Fruit fly (Drosophila melanogaster): ENCODE results near the gene Hrb87F.

Gene Hrb87F

DNA sequence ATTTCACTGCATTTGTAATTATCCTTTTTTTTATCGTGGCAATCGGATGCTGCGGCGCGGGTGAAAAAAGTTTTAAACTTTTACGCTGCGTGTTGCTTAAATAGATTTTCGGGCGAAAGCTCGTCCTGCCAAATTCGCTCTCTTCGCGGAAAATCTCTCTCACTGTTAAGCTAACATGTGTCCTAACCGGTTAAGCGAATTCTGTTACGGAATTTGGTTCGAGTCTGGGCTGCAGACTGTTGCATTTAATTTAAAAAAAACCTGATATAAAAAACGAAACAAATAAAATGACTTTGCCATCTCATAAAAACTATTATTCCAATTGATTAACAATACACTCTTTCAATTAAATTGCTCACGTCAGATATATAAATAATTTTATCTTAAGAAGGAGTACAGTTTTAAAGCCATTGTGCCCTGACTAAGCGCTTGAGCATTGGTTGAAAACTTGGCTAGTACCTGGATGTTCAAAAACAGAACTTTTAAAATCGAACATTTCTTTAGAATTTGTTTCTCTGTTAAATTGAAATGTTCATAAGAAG is 14.2 kb upstream of the Hrb87F start, which contains the start of gene Task6 (continued):
- peak in 1 of 2 experiments; percentile 20 for TF ChIP-seq Trl (optimal IDR thresholded peaks at IDR 0.05)
- no peak for TF ChIP-seq Trl (GFP tag; optimal IDR thresholded peaks at IDR 0.05)
- TF ChIP-seq CG14710 (tag; optimal IDR thresholded peaks at IDR 0.05) = peak; percentile 48
- peak; percentile 1 for TF ChIP-seq CG2712 (tag; optimal IDR thresholded peaks at IDR 0.05)
- peak; percentile 78 for TF ChIP-seq cad (GFP tag; optimal IDR thresholded peaks at IDR 0.05)
- no peak for TF ChIP-seq Dfd (GFP tag; optimal IDR thresholded peaks at IDR 0.05)
- TF ChIP-seq cato (GFP tag; optimal IDR thresholded peaks at IDR 0.05; ENCODE audit: borderline replicate concordance) = no peak
- TF ChIP-seq CTCF (GFP tag; optimal IDR thresholded peaks at IDR 0.05) = peak; percentile 67
- TF ChIP-seq pita (GFP tag; optimal IDR thresholded peaks at IDR 0.05) = peak; percentile 84
- TF ChIP-seq stwl (tag; optimal IDR thresholded peaks at IDR 0.05) = peak; percentile 23

DNA sequence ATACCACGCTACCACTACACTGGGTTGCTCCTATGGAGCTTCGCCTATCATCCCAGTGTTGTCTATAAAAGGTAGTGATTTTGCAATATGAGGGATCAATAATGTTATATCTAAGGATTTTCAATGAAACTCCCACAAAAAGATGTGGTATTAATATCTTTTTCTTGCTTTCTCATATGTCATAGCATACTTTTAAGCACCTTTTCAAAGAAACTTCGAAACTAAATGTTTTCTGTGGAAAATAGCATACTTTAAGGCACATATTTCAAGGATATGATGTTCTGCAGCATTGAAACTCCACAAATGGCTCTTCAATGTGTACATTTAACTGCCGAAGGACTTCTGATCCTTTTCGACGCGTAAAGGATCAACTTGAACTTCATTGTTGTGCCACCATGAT is 12.6 kb upstream of the Hrb87F start:
- TF ChIP-seq HLH3B (GFP tag; IDR thresholded peaks at IDR 0.05) (no peak), CG8290 (GFP tag; optimal IDR thresholded peaks at IDR 0.05) (peak; percentile 82), CG8290 (tag; optimal IDR thresholded peaks at IDR 0.05) (peak in 1 of 2 experiments; percentile 92), CG17612 (GFP tag; IDR thresholded peaks at IDR 0.05) (peak; percentile 94), CG9817 (tag; optimal IDR thresholded peaks at IDR 0.05) (no peak)

DNA sequence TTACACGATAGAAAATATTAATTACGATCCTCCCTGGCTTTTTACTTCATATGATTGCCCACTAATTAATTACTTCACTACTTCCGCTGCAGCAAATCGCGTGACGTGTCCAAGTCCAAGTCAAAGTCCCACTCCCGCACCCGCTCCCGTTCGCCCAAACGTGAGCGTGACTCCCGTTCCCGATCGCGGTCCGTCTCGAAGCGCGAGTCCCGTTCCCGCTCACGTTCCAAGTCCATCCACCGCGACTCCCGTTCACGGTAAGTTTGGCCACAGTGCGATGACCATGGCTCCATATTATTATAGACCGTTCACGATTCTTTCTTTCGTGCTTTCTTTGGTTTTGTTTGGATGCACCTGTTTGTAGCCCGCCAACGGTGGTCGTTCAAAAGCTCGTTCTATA is 5.7 kb upstream of the Hrb87F start:
- TF ChIP-seq Med (GFP tag) = peak; percentile 43
- peak; percentile 53 for TF ChIP-seq Ets65A (GFP tag)
- no peak for TF ChIP-seq CG1602 (GFP tag; optimal IDR thresholded peaks at IDR 0.05)

DNA sequence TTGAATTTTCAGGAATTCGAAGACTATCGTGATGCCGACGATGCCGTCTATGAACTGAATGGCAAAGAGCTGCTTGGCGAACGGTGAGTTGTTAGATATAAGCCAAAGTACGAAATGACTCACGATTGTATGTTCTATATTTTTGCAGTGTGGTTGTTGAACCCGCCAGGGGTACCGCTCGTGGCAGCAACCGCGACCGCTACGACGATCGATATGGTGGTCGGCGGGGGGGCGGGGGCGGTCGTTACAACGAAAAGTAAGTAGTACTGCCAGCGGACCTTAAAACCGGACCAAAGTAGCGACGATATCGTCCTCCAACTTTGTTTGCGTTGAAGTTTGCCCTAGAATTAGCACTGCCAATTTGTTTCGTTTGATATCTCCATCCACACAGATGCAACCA is 1.8 kb upstream of the Hrb87F start:
- TF ChIP-seq CG13296 (GFP tag; optimal IDR thresholded peaks at IDR 0.05) = no peak
- TF ChIP-seq Dbx (GFP tag; IDR thresholded peaks at IDR 0.05) = 0 out of 3 replicates have a peak, but pooled peaks have one; percentile 12
- TF ChIP-seq bowl (GFP tag; IDR thresholded peaks at IDR 0.05) = no peak
- TF ChIP-seq Drgx (GFP tag; IDR thresholded peaks at IDR 0.05) = no peak
- TF ChIP-seq z (GFP tag; IDR thresholded peaks at IDR 0.05) = no peak
- no peak for TF ChIP-seq Dref (GFP tag; IDR thresholded peaks at IDR 0.05)
- no peak for TF ChIP-seq dati (GFP tag; IDR thresholded peaks at IDR 0.05)
- TF ChIP-seq sd (tag; optimal IDR thresholded peaks at IDR 0.05) = no peak
- no peak for TF ChIP-seq CG18011 (GFP tag; optimal IDR thresholded peaks at IDR 0.05)
- TF ChIP-seq mirr (GFP tag; optimal IDR thresholded peaks at IDR 0.05) = no peak
- no peak for TF ChIP-seq dpn (GFP tag; optimal IDR thresholded peaks at IDR 0.05)
- no peak for TF ChIP-seq Trl (optimal IDR thresholded peaks at IDR 0.05)
- TF ChIP-seq Trl (GFP tag; optimal IDR thresholded peaks at IDR 0.05) = no peak
- 0 out of 2 replicates have a peak, but pooled peaks have one; percentile 7 for TF ChIP-seq danr (GFP tag; IDR thresholded peaks at IDR 0.05)
- TF ChIP-seq phol (tag; optimal IDR thresholded peaks at IDR 0.05) = no peak
- no peak for TF ChIP-seq nerfin-1 (tag; optimal IDR thresholded peaks at IDR 0.05)
- TF ChIP-seq pb (GFP tag; optimal IDR thresholded peaks at IDR 0.05) = no peak
- TF ChIP-seq E2f2 (GFP tag; IDR thresholded peaks at IDR 0.05) = no peak
- no peak for TF ChIP-seq Dip3 (GFP tag; optimal IDR thresholded peaks at IDR 0.05)
- TF ChIP-seq Sox100B (GFP tag; optimal IDR thresholded peaks at IDR 0.05) = no peak
- TF ChIP-seq CG4617 (GFP tag; optimal IDR thresholded peaks at IDR 0.05; ENCODE audit: borderline replicate concordance) = no peak
- no peak for TF ChIP-seq stc (GFP tag; IDR thresholded peaks at IDR 0.05)
- no peak for TF ChIP-seq HHEX (GFP tag; optimal IDR thresholded peaks at IDR 0.05)
- TF ChIP-seq caup (GFP tag; optimal IDR thresholded peaks at IDR 0.05; ENCODE audit: severe bottlenecking) = no peak
- TF ChIP-seq psq (GFP tag; optimal IDR thresholded peaks at IDR 0.05) = no peak
- no peak for TF ChIP-seq Med (GFP tag)
- TF ChIP-seq crol (GFP tag; IDR thresholded peaks at IDR 0.05) = peak; percentile 60
- no peak for TF ChIP-seq CG7357 (GFP tag; IDR thresholded peaks at IDR 0.05)
- TF ChIP-seq Ets65A (GFP tag) = peak; percentile 64
- TF ChIP-seq lola (GFP tag; optimal IDR thresholded peaks at IDR 0.05) = no peak
- TF ChIP-seq CG12942 (GFP tag; optimal IDR thresholded peaks at IDR 0.05) = no peak
